Fruit fly (Drosophila melanogaster) whole organism, embryonic: ENCODE results near the gene CG10993.

Source experiments
- Asciz ChIP-seq: fragments of 200-800 bp; sonication (Bioruptor generic); optimal IDR thresholded peaks from 2 replicates; lab custom pipeline; 2017; ENCODE audit warnings: missing biosample characterization, mild to moderate bottlenecking, missing genetic modification characterization, missing genetic modification reagents
- CG10267 ChIP-seq: fragments of 200-800 bp; sonication (Bioruptor generic); optimal IDR thresholded peaks from 2 replicates; lab custom pipeline; 2018; ENCODE audit warnings: missing biosample characterization, mild to moderate bottlenecking, missing genetic modification characterization, moderate library complexity
- CG11695 ChIP-seq: fragments of 200-800 bp; sonication (Bioruptor generic); IDR thresholded peaks from 3 replicates; pipeline ENCODE4 v1.3.6; 2022; ENCODE audit warnings: missing biosample characterization, missing genetic modification characterization
- CG12155 ChIP-seq: fragments of 200-800 bp; sonication (Bioruptor generic); optimal IDR thresholded peaks from 3 replicates; lab custom pipeline; 2016; ENCODE audit warnings: missing biosample characterization, missing genetic modification characterization
- CG12236 ChIP-seq: fragments of 200-800 bp; sonication (Bioruptor generic); optimal IDR thresholded peaks from 2 replicates; lab custom pipeline; 2016; ENCODE audit warnings: missing biosample characterization, missing genetic modification characterization
- CG13287 ChIP-seq: fragments of 200-800 bp; sonication (Bioruptor generic); IDR thresholded peaks from 2 replicates; pipeline ENCODE4 v1.3.6; 2022; ENCODE audit warnings: missing biosample characterization, missing genetic modification characterization; ENCODE audit not compliant: partially characterized antibody
- CG13775 ChIP-seq: fragments of 200-800 bp; sonication (Bioruptor generic); optimal IDR thresholded peaks from 3 replicates; lab custom pipeline; 2017; ENCODE audit warnings: missing biosample characterization, mild to moderate bottlenecking, missing genetic modification characterization
- CG14050 ChIP-seq: fragments of 200-800 bp; sonication (Bioruptor generic); IDR thresholded peaks from 3 replicates; pipeline ENCODE4 v1.3.6; 2022; ENCODE audit warnings: missing biosample characterization, missing genetic modification characterization
- CG14860 ChIP-seq: fragments of 200-800 bp; sonication (Bioruptor generic); IDR thresholded peaks from 3 replicates; pipeline ENCODE4 v1.3.6; 2022; ENCODE audit warnings: missing biosample characterization, missing genetic modification characterization; ENCODE audit not compliant: partially characterized antibody
- CG15601 ChIP-seq: fragments of 200-800 bp; sonication (Bioruptor generic); optimal IDR thresholded peaks from 3 replicates; lab custom pipeline; 2019; ENCODE audit warnings: missing biosample characterization, mild to moderate bottlenecking, missing genetic modification characterization, moderate library complexity
- CG16813 ChIP-seq: fragments of 200-800 bp; sonication (Bioruptor generic); IDR thresholded peaks from 3 replicates; pipeline ENCODE4 v1.3.6; 2022; ENCODE audit warnings: missing biosample characterization, missing genetic modification characterization; ENCODE audit not compliant: partially characterized antibody
- CG17359 ChIP-seq: fragments of 200-800 bp; sonication (Bioruptor generic); optimal IDR thresholded peaks from 3 replicates; lab custom pipeline; 2018; ENCODE audit warnings: missing biosample characterization, mild to moderate bottlenecking, missing genetic modification characterization, moderate library complexity
- CG2202 ChIP-seq: fragments of 200-800 bp; sonication (Bioruptor generic); optimal IDR thresholded peaks from 2 replicates; lab custom pipeline; 2018; ENCODE audit warnings: missing biosample characterization, mild to moderate bottlenecking, missing genetic modification characterization
- CG34376 ChIP-seq: fragments of 200-800 bp; sonication (Bioruptor generic); optimal IDR thresholded peaks from 2 replicates; lab custom pipeline; 2018; ENCODE audit warnings: missing biosample characterization, mild to moderate bottlenecking, missing genetic modification characterization
- CG6689 ChIP-seq: fragments of 200-800 bp; sonication (Bioruptor generic); IDR thresholded peaks from 2 replicates; pipeline ENCODE4 v1.3.6; 2022; ENCODE audit warnings: missing biosample characterization, missing genetic modification characterization
- CG7271 ChIP-seq: fragments of 200-800 bp; sonication (Bioruptor generic); optimal IDR thresholded peaks from 2 replicates; lab custom pipeline; 2018; ENCODE audit warnings: missing biosample characterization, mild to moderate bottlenecking, missing genetic modification characterization, moderate library complexity
- CG7963 ChIP-seq: fragments of 200-800 bp; sonication (Bioruptor generic); IDR thresholded peaks from 3 replicates; pipeline ENCODE4 v1.3.6; 2022; ENCODE audit warnings: missing biosample characterization, missing genetic modification characterization; ENCODE audit not compliant: partially characterized antibody
- CG8290 ChIP-seq, 3 experiments: fragments of 200-800 bp; sonication (Bioruptor generic); optimal IDR thresholded peaks; 2 replicates each; lab custom pipeline; 2016 to 2019; ENCODE audit warnings: missing biosample characterization in 3 of 3, missing genetic modification characterization in 3 of 3, mild to moderate bottlenecking in 2 of 3, moderate library complexity in 1 of 3
- CG8388 ChIP-seq: fragments of 200-800 bp; sonication (Bioruptor generic); optimal IDR thresholded peaks from 2 replicates; lab custom pipeline; 2019; ENCODE audit warnings: missing biosample characterization, mild to moderate bottlenecking, missing genetic modification characterization, moderate library complexity
- CoRest ChIP-seq: fragments of 200-800 bp; sonication (Bioruptor generic); optimal IDR thresholded peaks from 3 replicates; lab custom pipeline; 2018; ENCODE audit warnings: missing biosample characterization, mild to moderate bottlenecking, missing genetic modification characterization, moderate library complexity
- GATAe ChIP-seq: fragments of 200-800 bp; sonication (Bioruptor generic); conservative IDR thresholded peaks from 2 replicates; pipeline ENCODE4 v1.3.6; 2022; ENCODE audit warnings: missing biosample characterization, missing genetic modification characterization
- Gsc ChIP-seq: fragments of 200-800 bp; sonication (Bioruptor generic); IDR thresholded peaks from 2 replicates; pipeline ENCODE4 v1.3.6; 2022; ENCODE audit warnings: missing biosample characterization, missing genetic modification characterization
- Hr39 ChIP-seq: fragments of >200 bp; optimal IDR thresholded peaks from 2 replicates; lab custom pipeline; 2017
- Hsf ChIP-seq: fragments of 200-800 bp; sonication (Bioruptor generic); optimal IDR thresholded peaks from 3 replicates; lab custom pipeline; 2016; ENCODE audit warnings: missing biosample characterization, missing genetic modification characterization
- Lhr ChIP-seq: fragments of 200-800 bp; sonication (Bioruptor generic); optimal IDR thresholded peaks from 3 replicates; lab custom pipeline; 2017; ENCODE audit warnings: mild to moderate bottlenecking, missing biosample characterization, missing genetic modification reagents, missing genetic modification characterization
- MTF-1 ChIP-seq: fragments of 200-800 bp; sonication (Bioruptor generic); optimal IDR thresholded peaks from 2 replicates; lab custom pipeline; 2018; ENCODE audit warnings: missing biosample characterization, mild to moderate bottlenecking, missing genetic modification characterization, borderline replicate concordance
- Nf-YC ChIP-seq: fragments of 200-800 bp; optimal IDR thresholded peaks from 3 replicates; lab custom pipeline; 2019; ENCODE audit warnings: missing biosample characterization, mild to moderate bottlenecking, missing genetic modification characterization, moderate library complexity
- NfI ChIP-seq: fragments of 200-800 bp; sonication (Bioruptor generic); optimal IDR thresholded peaks from 3 replicates; lab custom pipeline; 2018; ENCODE audit warnings: missing biosample characterization, mild to moderate bottlenecking, missing genetic modification characterization, moderate library complexity
- Tbp ChIP-seq: fragments of >200 bp; optimal IDR thresholded peaks from 2 replicates; lab custom pipeline; 2018; ENCODE audit warnings: missing biosample characterization, missing genetic modification characterization
- ase ChIP-seq: fragments of 200-800 bp; sonication (Bioruptor generic); IDR thresholded peaks from 3 replicates; pipeline ENCODE4 v1.3.6; 2022; ENCODE audit warnings: missing biosample characterization, missing genetic modification characterization
- ato ChIP-seq: fragments of 200-800 bp; sonication (Bioruptor generic); IDR thresholded peaks from 2 replicates; pipeline ENCODE4 v1.3.6; 2022; ENCODE audit warnings: missing biosample characterization, missing genetic modification characterization; ENCODE audit not compliant: partially characterized antibody
- br ChIP-seq: fragments of >200 bp; optimal IDR thresholded peaks from 2 replicates; lab custom pipeline; 2017
- cas ChIP-seq: fragments of 200-800 bp; sonication (Bioruptor generic); IDR thresholded peaks from 2 replicates; pipeline ENCODE4 v1.3.6; 2022; ENCODE audit warnings: missing biosample characterization, missing genetic modification characterization
- cato ChIP-seq: fragments of 200-800 bp; sonication (Bioruptor generic); optimal IDR thresholded peaks from 2 replicates; lab custom pipeline; 2016; ENCODE audit warnings: missing biosample characterization, missing genetic modification characterization, borderline replicate concordance
- ci ChIP-seq: fragments of 200-800 bp; sonication (Bioruptor generic); IDR thresholded peaks from 3 replicates; pipeline ENCODE4 v1.3.6; 2022; ENCODE audit warnings: missing biosample characterization, missing genetic modification characterization
- corto ChIP-seq: fragments of 200-800 bp; sonication (Bioruptor generic); optimal IDR thresholded peaks from 2 replicates; lab custom pipeline; 2016; ENCODE audit warnings: missing biosample characterization, mild to moderate bottlenecking, missing genetic modification characterization, moderate library complexity
- da ChIP-seq: fragments of 200-800 bp; sonication (Bioruptor generic); optimal IDR thresholded peaks from 2 replicates; lab custom pipeline; 2016; ENCODE audit warnings: missing biosample characterization, missing genetic modification characterization
- dmrt11E ChIP-seq: fragments of 200-800 bp; sonication (Bioruptor generic); optimal IDR thresholded peaks from 3 replicates; lab custom pipeline; 2018; ENCODE audit warnings: missing biosample characterization, mild to moderate bottlenecking, missing genetic modification characterization, moderate library complexity
- exex ChIP-seq: fragments of 200-800 bp; sonication (Bioruptor generic); optimal IDR thresholded peaks from 4 replicates; lab custom pipeline; 2018; ENCODE audit warnings: missing biosample characterization, mild to moderate bottlenecking, missing genetic modification characterization, moderate library complexity
- gsb ChIP-seq: fragments of 200-800 bp; sonication (Bioruptor generic); IDR thresholded peaks from 2 replicates; pipeline ENCODE4 v1.3.6; 2022; ENCODE audit warnings: missing biosample characterization, missing genetic modification characterization
- h ChIP-seq: fragments of >200 bp; optimal IDR thresholded peaks from 2 replicates; lab custom pipeline; 2017
- pita ChIP-seq: fragments of 200-800 bp; sonication (Bioruptor generic); optimal IDR thresholded peaks from 2 replicates; lab custom pipeline; 2017; ENCODE audit warnings: missing biosample characterization, mild to moderate bottlenecking, missing genetic modification characterization
- repo ChIP-seq: fragments of 200-800 bp; sonication (Bioruptor generic); optimal IDR thresholded peaks from 2 replicates; lab custom pipeline; 2016; ENCODE audit warnings: missing biosample characterization, missing genetic modification characterization
- ro ChIP-seq: fragments of 200-800 bp; sonication (Bioruptor generic); IDR thresholded peaks from 2 replicates; pipeline ENCODE4 v1.3.6; 2022; ENCODE audit warnings: missing biosample characterization, missing genetic modification characterization
- row ChIP-seq: fragments of 200-800 bp; sonication (Bioruptor generic); IDR thresholded peaks from 3 replicates; pipeline ENCODE4 v1.3.6; 2022; ENCODE audit warnings: missing biosample characterization, missing genetic modification characterization
- sd ChIP-seq: fragments of 200-800 bp; sonication (Bioruptor generic); optimal IDR thresholded peaks from 3 replicates; lab custom pipeline; 2018; ENCODE audit warnings: missing biosample characterization, mild to moderate bottlenecking, missing genetic modification characterization, moderate library complexity
- slou ChIP-seq: fragments of 200-800 bp; sonication (Bioruptor generic); optimal IDR thresholded peaks from 3 replicates; lab custom pipeline; 2016; ENCODE audit warnings: missing biosample characterization, missing genetic modification characterization
- ssp ChIP-seq: fragments of 200-800 bp; sonication (Bioruptor generic); IDR thresholded peaks from 2 replicates; pipeline ENCODE4 v1.3.6; 2022; ENCODE audit warnings: missing biosample characterization, missing genetic modification characterization
- trh ChIP-seq: fragments of 200-800 bp; sonication (Bioruptor generic); optimal IDR thresholded peaks from 2 replicates; lab custom pipeline; 2016; ENCODE audit warnings: missing biosample characterization, missing genetic modification characterization
- wor ChIP-seq: fragments of 200-800 bp; sonication (Bioruptor generic); IDR thresholded peaks from 2 replicates; pipeline ENCODE4 v1.3.6; 2022; ENCODE audit warnings: missing biosample characterization, missing genetic modification characterization
- zfh2 ChIP-seq: fragments of 200-800 bp; sonication (Bioruptor generic); optimal IDR thresholded peaks from 2 replicates; lab custom pipeline; 2016; ENCODE audit warnings: missing biosample characterization, missing genetic modification characterization

The CG10993 gene

dm6 chrX:13755152-13755557 lies 35.8 kb downstream of the CG10993 start, which contains the start of gene Pdcd4 (continued):
- TF ChIP-seq pita (no peak), CG16813 (GFP tag; lab: Robert Waterston, UW) (0 out of 3 replicates have a peak, but pooled peaks have one; percentile 21), GATAe (GFP tag; lab: Robert Waterston, UW) (no peak), CG13287 (GFP tag; lab: Robert Waterston, UW) (peak; percentile 17; the same call in 1 of the 2 replicates), CG14860 (GFP tag; lab: Robert Waterston, UW) (no peak), ro (GFP tag; lab: Robert Waterston, UW) (no peak), da (GFP tag; lab: Kevin White, UChicago) (no peak), dmrt11E (tag; lab: Kevin White, UChicago) (no peak), CG34376 (GFP tag; lab: Kevin White, UChicago) (peak; percentile 75), br (lab: Kevin White, UChicago) (no peak), MTF-1 (GFP tag; lab: Kevin White, UChicago) (no peak), ci (0 out of 3 replicates have a peak, but pooled peaks have one; percentile 27), Nf-YC (tag; lab: Kevin White, UChicago) (peak; percentile 0), CG7271 (tag; lab: Kevin White, UChicago) (no peak), corto (no peak), CG10267 (tag; lab: Kevin White, UChicago) (peak; percentile 13), CG15601 (tag; lab: Kevin White, UChicago) (no peak), NfI (GFP tag; lab: Kevin White, UChicago) (peak; percentile 35), ato (GFP tag; lab: Robert Waterston, UW) (no peak), CG2202 (tag; lab: Kevin White, UChicago) (no peak), CG12155 (GFP tag; lab: Kevin White, UChicago) (peak; percentile 44), CG14050 (GFP tag; lab: Robert Waterston, UW) (no peak), CG7963 (GFP tag; lab: Robert Waterston, UW) (no peak), cato (no peak), exex (tag; lab: Kevin White, UChicago) (no peak), Lhr (GFP tag; lab: Kevin White, UChicago) (peak; percentile 51), Hr39 (lab: Kevin White, UChicago) (no peak), gsb (GFP tag; lab: Robert Waterston, UW) (no peak), CG8290 (GFP tag; optimal IDR thresholded peaks at IDR 0.05; lab: Kevin White, UChicago) (no peak), CG8290 (tag; optimal IDR thresholded peaks at IDR 0.05; lab: Kevin White, UChicago) (peak in 1 of 2 experiments; percentile 70), repo (GFP tag; lab: Kevin White, UChicago) (no peak), wor (GFP tag; lab: Robert Waterston, UW) (no peak), Tbp (GFP tag; lab: Kevin White, UChicago) (peak; percentile 87), trh (GFP tag; lab: Kevin White, UChicago) (no peak), slou (GFP tag; lab: Kevin White, UChicago) (no peak), row (no peak), Asciz (no peak), CG13775 (GFP tag; lab: Kevin White, UChicago) (no peak), Gsc (GFP tag; lab: Robert Waterston, UW) (no peak), sd (tag; lab: Kevin White, UChicago) (no peak), cas (GFP tag; lab: Robert Waterston, UW) (no peak), ssp (GFP tag; lab: Robert Waterston, UW) (no peak), CG17359 (tag; lab: Kevin White, UChicago) (peak; percentile 25), ase (GFP tag; lab: Robert Waterston, UW) (0 out of 3 replicates have a peak, but pooled peaks have one; percentile 16), CG8388 (no peak), h (lab: Kevin White, UChicago) (no peak), zfh2 (GFP tag; lab: Kevin White, UChicago) (no peak), CG11695 (GFP tag; lab: Robert Waterston, UW) (no peak), CoRest (tag; lab: Kevin White, UChicago) (peak; percentile 42), Hsf (GFP tag; lab: Kevin White, UChicago) (peak; percentile 5), CG12236 (GFP tag; lab: Kevin White, UChicago) (no peak), CG6689 (GFP tag; lab: Robert Waterston, UW) (no peak)
